Fruit fly (Drosophila melanogaster): Measurements from ENCODE around the gene CG13038.

dm6 chr3L:16369526-16369925, 41.8 kb upstream of the CG13038 start, which contains the start of gene CG18814:
- no peak for TF ChIP-seq CG15336 (GFP tag; IDR thresholded peaks at IDR 0.05)
- no peak for TF ChIP-seq salr (GFP tag; optimal IDR thresholded peaks at IDR 0.05)
- TF ChIP-seq Eip93F (GFP tag; optimal IDR thresholded peaks at IDR 0.05): no peak
- no peak for TF ChIP-seq lz (GFP tag; optimal IDR thresholded peaks at IDR 0.05)
- TF ChIP-seq Lpt (GFP tag; optimal IDR thresholded peaks at IDR 0.05): no peak
- TF ChIP-seq Blimp-1 (GFP tag; optimal IDR thresholded peaks at IDR 0.05): no peak
- TF ChIP-seq CG3032 (tag; optimal IDR thresholded peaks at IDR 0.05): no peak
- TF ChIP-seq dac (GFP tag; optimal IDR thresholded peaks at IDR 0.05): no peak
- no peak for TF ChIP-seq CG6808 (GFP tag; optimal IDR thresholded peaks at IDR 0.05)
- no peak for TF ChIP-seq OdsH (GFP tag; optimal IDR thresholded peaks at IDR 0.05)
- no peak for TF ChIP-seq Met (GFP tag; optimal IDR thresholded peaks at IDR 0.05)

All from whole organism, prepupa.